Worm (Caenorhabditis elegans): ENCODE data around the gene nspc-14.

Gene nspc-14

ce11 chrX:12393786-12394308 is 35.0 kb upstream of the nspc-14 start, which contains the start of gene F17E5.2 (continued):
- peak; percentile 8 for TF ChIP-seq die-1 (tag; optimal IDR thresholded peaks at IDR 0.05)
- TF ChIP-seq F37B4.10 (GFP tag; IDR thresholded peaks at IDR 0.05), result no peak
- peak; percentile 94 for TF ChIP-seq nhr-80 (tag; optimal IDR thresholded peaks at IDR 0.05)
- TF ChIP-seq B0019.2 (GFP tag; conservative IDR thresholded peaks at IDR 0.05), result no peak
- TF ChIP-seq F52B5.7 (tag; optimal IDR thresholded peaks at IDR 0.05), result no peak
- TF ChIP-seq K11D2.4 (GFP tag; IDR thresholded peaks at IDR 0.05), result peak; percentile 90
- TF ChIP-seq aptf-2 (GFP tag; conservative IDR thresholded peaks at IDR 0.05), result no peak
- no peak for TF ChIP-seq sdz-38 (tag; optimal IDR thresholded peaks at IDR 0.05)
- TF ChIP-seq rec-8 (tag; optimal IDR thresholded peaks at IDR 0.05), result no peak
- TF ChIP-seq madf-6 (GFP tag; IDR thresholded peaks at IDR 0.05), result no peak
- no peak for TF ChIP-seq xnd-1 (tag; optimal IDR thresholded peaks at IDR 0.05)
- TF ChIP-seq ekl-4 (GFP tag; IDR thresholded peaks at IDR 0.05), result no peak
- no peak for TF ChIP-seq nhr-179 (tag; optimal IDR thresholded peaks at IDR 0.05)
- no peak for TF ChIP-seq unc-62 (GFP tag; optimal IDR thresholded peaks at IDR 0.05)
- no peak for TF ChIP-seq lsy-27 (tag; optimal IDR thresholded peaks at IDR 0.05; ENCODE audit: borderline replicate concordance, insufficient read depth)
- TF ChIP-seq hmg-1.2 (GFP tag; IDR thresholded peaks at IDR 0.05), result peak; percentile 87
- TF ChIP-seq F22D6.2 (tag; optimal IDR thresholded peaks at IDR 0.05), result no peak
- TF ChIP-seq snpc-1.1 (tag; optimal IDR thresholded peaks at IDR 0.05; ENCODE audit: insufficient read depth), result no peak
- TF ChIP-seq F10E7.11 (tag; optimal IDR thresholded peaks at IDR 0.05), result no peak
- TF ChIP-seq B0336.3 (GFP tag; IDR thresholded peaks at IDR 0.05), result no peak; the same call in 1 of the 2 replicates
- TF ChIP-seq snpc-1.3 (tag; optimal IDR thresholded peaks at IDR 0.05; ENCODE audit: insufficient read depth), result no peak
- peak; percentile 88 for TF ChIP-seq K12H6.12 (tag; optimal IDR thresholded peaks at IDR 0.05)
- TF ChIP-seq lin-26 (GFP tag; IDR thresholded peaks at IDR 0.05), result no peak; the same call in 1 of the 2 replicates
- TF ChIP-seq ceh-79 (tag; optimal IDR thresholded peaks at IDR 0.05), result no peak
- peak; percentile 64 for TF ChIP-seq tbp1 (GFP tag; optimal IDR thresholded peaks at IDR 0.05)
- no peak for TF ChIP-seq zim-3 (tag; optimal IDR thresholded peaks at IDR 0.05)
- peak; percentile 70 for TF ChIP-seq C06A6.2 (GFP tag; conservative IDR thresholded peaks at IDR 0.05)
- no peak for TF ChIP-seq ceh-91 (GFP tag; IDR thresholded peaks at IDR 0.05)
- no peak for TF ChIP-seq ceh-100 (GFP tag; IDR thresholded peaks at IDR 0.05)
- TF ChIP-seq fkh-3 (tag; optimal IDR thresholded peaks at IDR 0.05), result no peak
- no peak for TF ChIP-seq sptf-2 (GFP tag; optimal IDR thresholded peaks at IDR 0.05)
- TF ChIP-seq bed-1 (GFP tag; IDR thresholded peaks at IDR 0.05), result no peak
- peak; percentile 65 for TF ChIP-seq repo-1 (tag; optimal IDR thresholded peaks at IDR 0.05)

- TF ChIP-seq F37B4.10 (GFP tag; IDR thresholded peaks at IDR 0.05), result no peak
- no peak for TF ChIP-seq lsy-27 (tag; optimal IDR thresholded peaks at IDR 0.05; ENCODE audit: borderline replicate concordance, insufficient read depth)
- TF ChIP-seq B0336.3 (GFP tag; IDR thresholded peaks at IDR 0.05), result no peak
- no peak for TF ChIP-seq mel-28 (tag; optimal IDR thresholded peaks at IDR 0.05; ENCODE audit: borderline replicate concordance)
- TF ChIP-seq unc-130 (GFP tag; optimal IDR thresholded peaks at IDR 0.05), result no peak
- TF ChIP-seq lin-54 (GFP tag; optimal IDR thresholded peaks at IDR 0.05), result no peak
- no peak for TF ChIP-seq egl-18 (GFP tag; IDR thresholded peaks at IDR 0.05)
- TF ChIP-seq sdz-38 (tag; optimal IDR thresholded peaks at IDR 0.05), result no peak
- no peak for TF ChIP-seq hmg-20 (GFP tag; IDR thresholded peaks at IDR 0.05)
- TF ChIP-seq dpff-1 (tag; optimal IDR thresholded peaks at IDR 0.05), result no peak
- TF ChIP-seq ama-1 (optimal IDR thresholded peaks at IDR 0.05), result no peak
- no peak for TF ChIP-seq ama-1 (GFP tag; optimal IDR thresholded peaks at IDR 0.05)
- no peak for TF ChIP-seq nfya-2 (GFP tag; IDR thresholded peaks at IDR 0.05)
- no peak for TF ChIP-seq nhr-120 (GFP tag; IDR thresholded peaks at IDR 0.05)
- no peak for TF ChIP-seq ceh-91 (GFP tag; IDR thresholded peaks at IDR 0.05)
- TF ChIP-seq ceh-58 (GFP tag; IDR thresholded peaks at IDR 0.05), result no peak
- no peak for TF ChIP-seq madf-3 (GFP tag; IDR thresholded peaks at IDR 0.05)
- TF ChIP-seq pha-4 (tag; optimal IDR thresholded peaks at IDR 0.05), result no peak
- TF ChIP-seq tbx-9 (tag; optimal IDR thresholded peaks at IDR 0.05; ENCODE audit: borderline replicate concordance), result no peak
- TF ChIP-seq ztf-26 (tag; optimal IDR thresholded peaks at IDR 0.05), result no peak
These were observed 32.5 kb upstream of the nspc-14 start, which contains the start of gene nekl-3 for ce11 chrX:12391380-12391779. nekl-3 (minus strand) TSS chrX:12391480.
